Worm (Caenorhabditis elegans): ENCODE data around the gene ogdh-1.

ce11 chrIV:4749728-4750278, 46.0 kb upstream of the ogdh-1 start, which contains the start of the genes rpl-20 and Y17G9B.5:
- TF ChIP-seq ama-1 (optimal IDR thresholded peaks at IDR 0.05): no peak
- peak; percentile 99 for TF ChIP-seq F13C5.2 (tag; optimal IDR thresholded peaks at IDR 0.05)
- TF ChIP-seq flt-1 (GFP tag; IDR thresholded peaks at IDR 0.05): peak; percentile 84
- TF ChIP-seq tbx-11 (GFP tag; IDR thresholded peaks at IDR 0.05): peak; percentile 78

Data from whole organism, early embryonic.